Worm (Caenorhabditis elegans) whole organism, L4 larva: ENCODE results near the gene abts-3.

Source experiments
- F10B5.3 ChIP-seq: sonication (generic microtip); optimal IDR thresholded peaks from 2 replicates; lab custom pipeline; 2016; ENCODE audit warnings: mild to moderate bottlenecking, missing genetic modification characterization, missing compliant biosample characterization
- F44E2.7 ChIP-seq: fragments of 200-800 bp; sonication (Bioruptor generic); IDR thresholded peaks from 2 replicates; pipeline ENCODE4 v2.1.2; 2022; ENCODE audit warnings: missing genetic modification characterization, missing compliant biosample characterization
- T20F7.1 ChIP-seq: fragments of 200-800 bp; sonication (Bioruptor generic); optimal IDR thresholded peaks from 2 replicates; lab custom pipeline; 2018; ENCODE audit warnings: mild to moderate bottlenecking, missing genetic modification characterization, missing compliant biosample characterization
- ceh-82 ChIP-seq: sonication (generic microtip); optimal IDR thresholded peaks from 2 replicates; lab custom pipeline; 2017; ENCODE audit warnings: missing biosample characterization, missing genetic modification characterization
- duxl-1 ChIP-seq: sonication (generic microtip); optimal IDR thresholded peaks from 2 replicates; lab custom pipeline; 2016; ENCODE audit warnings: mild to moderate bottlenecking, missing genetic modification characterization, moderate library complexity, missing compliant biosample characterization; ENCODE audit not compliant: poor library complexity
- egl-27 ChIP-seq: sonication (generic microtip); optimal IDR thresholded peaks from 3 replicates; lab custom pipeline; 2017; ENCODE audit warnings: missing biosample characterization, missing genetic modification reagents, missing genetic modification characterization
- lir-3 ChIP-seq: sonication (generic microtip); optimal IDR thresholded peaks from 2 replicates; lab custom pipeline; 2016; ENCODE audit warnings: mild to moderate bottlenecking, missing genetic modification characterization, missing compliant biosample characterization
- nhr-41 ChIP-seq: fragments of 200-800 bp; sonication (Bioruptor generic); IDR thresholded peaks from 2 replicates; pipeline ENCODE4 v1.3.6; 2022; ENCODE audit warnings: missing genetic modification reagents, missing genetic modification characterization, missing compliant biosample characterization
- unc-130 ChIP-seq: sonication (generic microtip); optimal IDR thresholded peaks from 2 replicates; lab custom pipeline; 2016; ENCODE audit warnings: missing genetic modification reagents, missing genetic modification characterization, missing compliant biosample characterization
- zfp-2 ChIP-seq: sonication (generic microtip); optimal IDR thresholded peaks from 2 replicates; lab custom pipeline; 2016; ENCODE audit warnings: mild to moderate bottlenecking, missing genetic modification characterization, missing compliant biosample characterization

The abts-3 gene

DNA sequence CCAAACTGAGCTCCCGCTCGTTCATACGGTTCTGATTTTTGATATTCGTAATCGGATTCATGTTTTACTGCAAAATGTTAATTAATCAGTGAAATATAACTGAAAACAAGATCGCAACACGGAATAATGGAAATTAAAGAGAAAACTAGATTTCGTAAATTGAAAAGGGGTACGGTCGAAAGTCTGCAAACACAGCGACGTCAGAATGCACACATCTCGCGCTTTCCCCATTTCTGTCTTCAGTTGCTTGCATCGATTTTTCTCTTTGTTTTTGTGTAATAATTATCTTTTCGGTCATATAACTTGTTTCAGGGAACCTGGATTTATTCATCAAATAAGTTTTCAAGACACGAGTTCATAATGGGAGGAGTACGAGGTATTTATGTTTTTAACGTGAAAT lies 64.2 kb downstream of the abts-3 start, which contains the start of the genes rbmx-2 and C30B5.2 (continued):
- TF ChIP-seq T20F7.1 (GFP tag; lab: Kevin White, UChicago) = no peak
- TF ChIP-seq duxl-1 (tag; lab: Kevin White, UChicago) = no peak

DNA sequence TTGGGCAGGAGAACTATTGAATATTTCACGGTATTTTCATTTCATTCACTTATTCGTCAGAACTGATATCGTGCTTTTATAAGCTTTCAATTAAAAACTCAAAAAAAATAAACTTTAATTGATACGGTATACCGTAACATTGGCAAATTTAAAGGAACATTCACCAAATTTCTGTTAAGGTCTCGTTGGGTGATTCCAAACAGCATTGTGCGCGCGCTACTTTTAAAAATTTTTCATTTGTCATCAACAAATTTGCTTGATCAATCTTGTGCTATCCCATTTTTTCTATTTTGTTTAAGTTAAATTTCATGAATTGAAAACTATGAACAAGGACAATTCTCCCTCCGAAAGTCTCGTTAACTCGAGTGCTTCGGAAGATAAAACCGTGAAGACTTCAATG lies 65.8 kb downstream of the abts-3 start, which contains the start of gene szy-4:
Gene szy-4, plus strand, starts transcription at position 229 of the 400 bp plus-strand sequence.
- TF ChIP-seq F10B5.3 (no peak), ceh-82 (no peak), unc-130 (GFP tag; lab: Kevin White, UChicago) (peak; percentile 34)

DNA sequence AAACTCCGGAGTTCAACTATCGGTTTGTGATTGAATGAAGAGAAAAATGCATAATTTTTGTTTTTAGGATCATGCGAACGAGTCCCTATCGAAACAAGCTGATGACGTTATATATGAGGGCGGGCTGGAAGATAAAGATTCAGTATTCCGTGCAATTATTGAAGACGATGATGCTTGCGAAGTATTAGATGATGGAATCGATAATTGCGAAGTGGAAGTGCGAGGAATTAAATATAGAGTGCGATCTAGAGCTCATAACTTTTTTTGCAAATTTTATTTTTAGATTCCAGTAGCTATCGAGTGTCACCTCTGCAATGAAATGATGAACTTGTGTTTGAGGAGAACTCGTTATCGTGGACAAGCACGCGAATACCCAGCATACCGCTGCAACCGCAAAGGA lies 66.3 kb downstream of the abts-3 start:
- no peak for TF ChIP-seq zfp-2

DNA sequence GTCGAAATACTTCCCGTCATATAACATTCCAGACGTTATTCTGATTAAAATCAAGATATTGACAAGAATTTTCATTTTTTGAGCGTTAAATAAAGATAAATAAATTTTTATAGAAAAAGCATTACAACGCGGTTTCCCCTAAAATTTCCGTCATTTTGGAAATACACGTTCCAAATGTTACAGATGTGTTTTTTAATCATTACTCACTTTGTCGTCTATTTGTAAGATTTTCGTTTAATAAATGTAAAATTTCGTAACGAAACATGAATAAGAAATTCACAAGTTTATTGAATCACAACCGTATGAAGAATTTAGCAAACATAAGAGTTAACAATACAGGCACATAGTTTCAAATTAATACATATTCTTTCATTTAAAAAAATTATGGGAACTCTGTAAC lies 70.2 kb downstream of the abts-3 start, which contains the start of gene C30B5.17:
Gene C30B5.17, minus strand, starts transcription at position 101 of the 400 bp plus-strand sequence.
- TF ChIP-seq F44E2.7 (GFP tag; lab: Robert Waterston, UW) (no peak), lir-3 (tag; lab: Kevin White, UChicago) (no peak), egl-27 (tag; lab: Kevin White, UChicago) (no peak), nhr-41 (GFP tag; lab: Robert Waterston, UW) (no peak), duxl-1 (tag; lab: Kevin White, UChicago) (no peak)
